Worm (Caenorhabditis elegans) whole organism, L4 larva: ENCODE data around the gene sfxn-1.1.

Source experiments
- D1046.2 ChIP-seq: fragments of 200-800 bp; sonication (Bioruptor generic); IDR thresholded peaks from 2 replicates; pipeline ENCODE4 v1.3.6; 2022; ENCODE audit warnings: missing genetic modification characterization, missing compliant biosample characterization
- F37D6.2 ChIP-seq: sonication (generic microtip); optimal IDR thresholded peaks from 2 replicates; lab custom pipeline; 2016; ENCODE audit warnings: mild to moderate bottlenecking, missing genetic modification characterization, missing compliant biosample characterization
- F44E2.7 ChIP-seq: fragments of 200-800 bp; sonication (Bioruptor generic); IDR thresholded peaks from 2 replicates; pipeline ENCODE4 v2.1.2; 2022; ENCODE audit warnings: missing genetic modification characterization, missing compliant biosample characterization
- R02D3.7 ChIP-seq: fragments of 150-350 bp; sonication (generic microtip); optimal IDR thresholded peaks from 3 replicates; lab custom pipeline; 2014; ENCODE audit warnings: missing biosample characterization, missing genetic modification characterization
- T20F7.1 ChIP-seq: fragments of 200-800 bp; sonication (Bioruptor generic); optimal IDR thresholded peaks from 2 replicates; lab custom pipeline; 2018; ENCODE audit warnings: mild to moderate bottlenecking, missing genetic modification characterization, missing compliant biosample characterization
- Y105C5A.15 ChIP-seq: fragments of 200-800 bp; sonication (Bioruptor generic); IDR thresholded peaks from 2 replicates; pipeline ENCODE4 v1.3.6; 2022; ENCODE audit warnings: missing genetic modification characterization, missing compliant biosample characterization
- Y5F2A.4 ChIP-seq: fragments of 200-800 bp; sonication (Bioruptor generic); optimal IDR thresholded peaks from 2 replicates; lab custom pipeline; 2018; ENCODE audit warnings: mild to moderate bottlenecking, missing genetic modification characterization, missing compliant biosample characterization
- Y75B8A.6 ChIP-seq: fragments of 200-800 bp; sonication (Bioruptor generic); IDR thresholded peaks from 2 replicates; pipeline ENCODE4 v1.3.6; 2022; ENCODE audit warnings: missing genetic modification reagents, missing genetic modification characterization, missing compliant biosample characterization
- arid-1 ChIP-seq: fragments of 200-800 bp; sonication (Bioruptor generic); conservative IDR thresholded peaks from 2 replicates; pipeline ENCODE4 v1.3.6; 2022; ENCODE audit warnings: missing genetic modification reagents, missing genetic modification characterization, missing compliant biosample characterization
- ceh-20 ChIP-seq: fragments of 200-800 bp; sonication (Bioruptor generic); IDR thresholded peaks from 2 replicates; pipeline ENCODE4 v1.3.6; 2022; ENCODE audit warnings: missing genetic modification reagents, missing genetic modification characterization, missing compliant biosample characterization
- ceh-62 ChIP-seq: sonication (generic microtip); optimal IDR thresholded peaks from 2 replicates; lab custom pipeline; 2017; ENCODE audit warnings: missing biosample characterization, missing genetic modification characterization
- ceh-82 ChIP-seq: sonication (generic microtip); optimal IDR thresholded peaks from 2 replicates; lab custom pipeline; 2017; ENCODE audit warnings: missing biosample characterization, missing genetic modification characterization
- ces-1 ChIP-seq: fragments of 150-350 bp; sonication (generic microtip); optimal IDR thresholded peaks from 4 replicates; lab custom pipeline; 2014; ENCODE audit warnings: missing biosample characterization, missing genetic modification reagents, missing genetic modification characterization
- daf-19 ChIP-seq: fragments of 200-800 bp; sonication (Bioruptor generic); conservative IDR thresholded peaks from 2 replicates; pipeline ENCODE4 v1.3.6; 2022; ENCODE audit warnings: missing genetic modification characterization, missing compliant biosample characterization
- dmd-9 ChIP-seq: fragments of 200-800 bp; sonication (Bioruptor generic); IDR thresholded peaks from 2 replicates; pipeline ENCODE4 v1.3.6; 2022; ENCODE audit warnings: missing genetic modification reagents, missing genetic modification characterization, missing compliant biosample characterization
- duxl-1 ChIP-seq: sonication (generic microtip); optimal IDR thresholded peaks from 2 replicates; lab custom pipeline; 2016; ENCODE audit warnings: mild to moderate bottlenecking, missing genetic modification characterization, moderate library complexity, missing compliant biosample characterization; ENCODE audit not compliant: poor library complexity
- egl-27 ChIP-seq: sonication (generic microtip); optimal IDR thresholded peaks from 3 replicates; lab custom pipeline; 2017; ENCODE audit warnings: missing biosample characterization, missing genetic modification reagents, missing genetic modification characterization
- egl-43 ChIP-seq: fragments of 200-800 bp; sonication (Bioruptor generic); IDR thresholded peaks from 2 replicates; pipeline ENCODE4 v1.3.6; 2022; ENCODE audit warnings: missing genetic modification reagents, missing genetic modification characterization, missing compliant biosample characterization
- fkh-10 ChIP-seq: fragments of 150-350 bp; optimal IDR thresholded peaks from 2 replicates; lab custom pipeline; 2014; ENCODE audit warnings: missing biosample characterization, missing genetic modification reagents, missing genetic modification characterization
- gei-8 ChIP-seq: fragments of 200-800 bp; sonication (Bioruptor generic); optimal IDR thresholded peaks from 2 replicates; lab custom pipeline; 2018; ENCODE audit warnings: mild to moderate bottlenecking, missing genetic modification characterization, missing compliant biosample characterization
- hlh-11 ChIP-seq: fragments of 200-800 bp; sonication (Bioruptor generic); optimal IDR thresholded peaks from 2 replicates; lab custom pipeline; 2018; ENCODE audit warnings: mild to moderate bottlenecking, missing genetic modification characterization, missing compliant biosample characterization
- hmg-1.1 ChIP-seq: fragments of 200-800 bp; sonication (Bioruptor generic); IDR thresholded peaks from 2 replicates; pipeline ENCODE4 v1.3.6; 2022; ENCODE audit warnings: missing genetic modification reagents, missing genetic modification characterization, missing compliant biosample characterization
- jun-1 ChIP-seq: fragments of 150-350 bp; optimal IDR thresholded peaks from 2 replicates; lab custom pipeline; 2014; ENCODE audit warnings: missing biosample characterization, missing genetic modification reagents, missing genetic modification characterization
- lin-13 ChIP-seq: fragments of 150-350 bp; optimal IDR thresholded peaks from 2 replicates; lab custom pipeline; 2014; ENCODE audit warnings: missing biosample characterization, missing genetic modification reagents, missing genetic modification characterization
- lin-29 ChIP-seq: fragments of 200-800 bp; sonication (Bioruptor generic); IDR thresholded peaks from 2 replicates; pipeline ENCODE4 v1.3.6; 2022; ENCODE audit warnings: missing genetic modification reagents, missing genetic modification characterization, missing compliant biosample characterization
- lin-39 ChIP-seq: fragments of 150-350 bp; optimal IDR thresholded peaks from 2 replicates; lab custom pipeline; 2014; ENCODE audit warnings: missing biosample characterization, missing genetic modification reagents, missing genetic modification characterization
- madf-9 ChIP-seq: fragments of 200-800 bp; sonication (Bioruptor generic); conservative IDR thresholded peaks from 2 replicates; pipeline ENCODE4 v1.3.6; 2022; ENCODE audit warnings: missing genetic modification reagents, missing genetic modification characterization, missing compliant biosample characterization
- mep-1 ChIP-seq: fragments of 150-350 bp; sonication (generic microtip); optimal IDR thresholded peaks from 3 replicates; lab custom pipeline; 2014; ENCODE audit warnings: missing biosample characterization, missing genetic modification characterization
- mxl-2 ChIP-seq: fragments of 200-800 bp; sonication (Bioruptor generic); conservative IDR thresholded peaks from 2 replicates; pipeline ENCODE4 v1.3.6; 2022; ENCODE audit warnings: missing genetic modification reagents, missing genetic modification characterization, missing compliant biosample characterization
- mxl-3 ChIP-seq: fragments of 200-800 bp; sonication (Bioruptor generic); optimal IDR thresholded peaks from 2 replicates; lab custom pipeline; 2018; ENCODE audit warnings: mild to moderate bottlenecking, missing genetic modification characterization, missing compliant biosample characterization
- nhr-10 ChIP-seq: fragments of 150-350 bp; optimal IDR thresholded peaks from 2 replicates; lab custom pipeline; 2014; ENCODE audit warnings: missing biosample characterization, missing genetic modification characterization
- nhr-102 ChIP-seq: sonication (generic microtip); optimal IDR thresholded peaks from 2 replicates; lab custom pipeline; 2016; ENCODE audit warnings: mild to moderate bottlenecking, missing genetic modification characterization, moderate library complexity, missing compliant biosample characterization
- nhr-111 ChIP-seq: fragments of 200-800 bp; sonication (Bioruptor generic); optimal IDR thresholded peaks from 2 replicates; lab custom pipeline; 2018; ENCODE audit warnings: mild to moderate bottlenecking, missing genetic modification characterization, missing compliant biosample characterization
- nhr-237 ChIP-seq: sonication (generic microtip); optimal IDR thresholded peaks from 2 replicates; lab custom pipeline; 2017; ENCODE audit warnings: missing biosample characterization, missing genetic modification characterization
- nhr-28 ChIP-seq: fragments of 150-350 bp; optimal IDR thresholded peaks from 2 replicates; lab custom pipeline; 2014; ENCODE audit warnings: missing biosample characterization, missing genetic modification characterization
- nhr-6 ChIP-seq: fragments of 150-350 bp; optimal IDR thresholded peaks from 2 replicates; lab custom pipeline; 2014; ENCODE audit warnings: missing biosample characterization, missing genetic modification characterization
- nhr-76 ChIP-seq: fragments of 150-350 bp; optimal IDR thresholded peaks from 2 replicates; lab custom pipeline; 2014; ENCODE audit warnings: missing biosample characterization, missing genetic modification characterization
- php-3 ChIP-seq: fragments of 200-800 bp; sonication (Bioruptor generic); IDR thresholded peaks from 2 replicates; pipeline ENCODE4 v1.3.6; 2022; ENCODE audit warnings: missing genetic modification reagents, missing genetic modification characterization, missing compliant biosample characterization
- pqm-1 ChIP-seq: sonication (generic microtip); optimal IDR thresholded peaks from 2 replicates; lab custom pipeline; 2017; ENCODE audit warnings: missing biosample characterization, missing genetic modification characterization
- rbr-2 ChIP-seq: sonication (generic microtip); optimal IDR thresholded peaks from 2 replicates; lab custom pipeline; 2016; ENCODE audit warnings: missing genotype, missing genetic modification characterization, missing compliant biosample characterization
- saeg-2 ChIP-seq: fragments of 200-800 bp; sonication (Bioruptor generic); IDR thresholded peaks from 2 replicates; pipeline ENCODE4 v1.3.6; 2022; ENCODE audit warnings: missing genetic modification reagents, missing genetic modification characterization, missing compliant biosample characterization
- sdz-12 ChIP-seq: fragments of 200-800 bp; sonication (Bioruptor generic); optimal IDR thresholded peaks from 2 replicates; lab custom pipeline; 2018; ENCODE audit warnings: mild to moderate bottlenecking, missing genetic modification characterization, missing compliant biosample characterization
- spr-3 ChIP-seq: fragments of 200-800 bp; sonication (Bioruptor generic); optimal IDR thresholded peaks from 2 replicates; lab custom pipeline; 2018; ENCODE audit warnings: mild to moderate bottlenecking, missing genetic modification characterization, missing compliant biosample characterization
- tag-97 ChIP-seq: fragments of 200-800 bp; sonication (Bioruptor generic); IDR thresholded peaks from 2 replicates; pipeline ENCODE4 v1.3.6; 2022; ENCODE audit warnings: missing genetic modification characterization, missing compliant biosample characterization
- tra-1 ChIP-seq: fragments of 200-800 bp; sonication (Bioruptor generic); IDR thresholded peaks from 2 replicates; pipeline ENCODE4 v1.3.6; 2022; ENCODE audit warnings: missing genetic modification reagents, missing genetic modification characterization, missing compliant biosample characterization
- unc-62 ChIP-seq, 3 experiments: fragments of 150-350 bp in 1 of 3; sonication (generic microtip); optimal IDR thresholded peaks in 2 of 3; peaks in 1 of 3; 1 replicate in 1 of 3; 2 replicates in 2 of 3; lab custom pipeline; 2014 to 2017; ENCODE audit warnings: missing biosample characterization in 3 of 3, missing genetic modification characterization in 3 of 3, missing genetic modification reagents in 3 of 3, missing genotype in 1 of 3
- vab-7 ChIP-seq: fragments of 200-800 bp; sonication (Bioruptor generic); IDR thresholded peaks from 2 replicates; pipeline ENCODE4 v1.3.6; 2022; ENCODE audit warnings: missing genetic modification reagents, missing genetic modification characterization, missing compliant biosample characterization
- zag-1 ChIP-seq: fragments of 150-350 bp; optimal IDR thresholded peaks from 2 replicates; lab custom pipeline; 2014; ENCODE audit warnings: missing biosample characterization, missing genetic modification characterization
- zfp-2 ChIP-seq: sonication (generic microtip); optimal IDR thresholded peaks from 2 replicates; lab custom pipeline; 2016; ENCODE audit warnings: mild to moderate bottlenecking, missing genetic modification characterization, missing compliant biosample characterization
- ztf-7 ChIP-seq: fragments of 150-350 bp; optimal IDR thresholded peaks from 2 replicates; lab custom pipeline; 2014; ENCODE audit warnings: missing biosample characterization, missing genetic modification characterization

Gene sfxn-1.1

ce11 chrII:9487337-9487950 lies 31.2 kb downstream of the sfxn-1.1 start, which contains the start of gene T19H5.4 (continued):
- peak; percentile 96 for TF ChIP-seq mxl-3
- TF ChIP-seq nhr-111 (GFP tag; lab: Kevin White, UChicago), result no peak
- TF ChIP-seq mxl-2 (GFP tag; lab: Robert Waterston, UW), result no peak
- peak; percentile 40 for TF ChIP-seq rbr-2 (tag; lab: Kevin White, UChicago)
- peak; percentile 67 for TF ChIP-seq mep-1 (tag; lab: Kevin White, UChicago)
- 0 out of 2 replicates have a peak, but pooled peaks have one; percentile 37 for TF ChIP-seq vab-7 (GFP tag; lab: Robert Waterston, UW)
- no peak for TF ChIP-seq nhr-76 (tag; lab: Kevin White, UChicago)
- no peak for TF ChIP-seq nhr-237 (tag; lab: Kevin White, UChicago)
- TF ChIP-seq hlh-11 (tag; lab: Kevin White, UChicago), result peak; percentile 96
- peak; percentile 42 for TF ChIP-seq gei-8
- peak; percentile 53; the same call in 1 of the 2 replicates for TF ChIP-seq Y75B8A.6
- peak; percentile 41 for TF ChIP-seq pqm-1 (tag; lab: Kevin White, UChicago)
- no peak for TF ChIP-seq arid-1 (GFP tag; lab: Robert Waterston, UW)
- TF ChIP-seq lin-13 (GFP tag; lab: Kevin White, UChicago), result peak; percentile 16
- TF ChIP-seq Y5F2A.4 (GFP tag; lab: Kevin White, UChicago), result no peak
- no peak for TF ChIP-seq zag-1
- TF ChIP-seq F37D6.2 (tag; lab: Kevin White, UChicago), result no peak
- peak; percentile 38; the same call in 1 of the 2 replicates for TF ChIP-seq php-3 (GFP tag; lab: Robert Waterston, UW)
- TF ChIP-seq fkh-10 (GFP tag; lab: Kevin White, UChicago), result no peak
- no peak for TF ChIP-seq ces-1 (GFP tag; lab: Kevin White, UChicago)
- no peak for TF ChIP-seq sdz-12 (GFP tag; lab: Kevin White, UChicago)
- TF ChIP-seq Y105C5A.15 (GFP tag; lab: Robert Waterston, UW), result no peak
- no peak for TF ChIP-seq zfp-2 (tag; lab: Kevin White, UChicago)
- no peak for TF ChIP-seq ceh-62 (tag; lab: Kevin White, UChicago)
- no peak for TF ChIP-seq dmd-9 (GFP tag; lab: Robert Waterston, UW)
- no peak for TF ChIP-seq jun-1 (tag; lab: Kevin White, UChicago)
- peak; percentile 24 for TF ChIP-seq duxl-1 (tag; lab: Kevin White, UChicago)
- no peak for TF ChIP-seq tag-97 (GFP tag; lab: Robert Waterston, UW)
- 0 out of 2 replicates have a peak, but pooled peaks have one; percentile 19 for TF ChIP-seq egl-43 (GFP tag; lab: Robert Waterston, UW)
- TF ChIP-seq D1046.2 (GFP tag; lab: Robert Waterston, UW), result no peak
- TF ChIP-seq ztf-7 (tag; lab: Kevin White, UChicago), result no peak
- TF ChIP-seq nhr-10 (tag; lab: Kevin White, UChicago), result no peak
- peak; percentile 46; the same call in 1 of the 2 replicates for TF ChIP-seq tra-1
- 0 out of 2 replicates have a peak, but pooled peaks have one; percentile 32 for TF ChIP-seq saeg-2 (GFP tag; lab: Robert Waterston, UW)
- no peak for TF ChIP-seq ceh-82
- no peak for TF ChIP-seq T20F7.1 (GFP tag; lab: Kevin White, UChicago)
- TF ChIP-seq R02D3.7 (tag; lab: Kevin White, UChicago), result no peak
- peak; percentile 75; the same call in 1 of the 2 replicates for TF ChIP-seq hmg-1.1
- peak; percentile 78 for TF ChIP-seq nhr-28 (tag; lab: Kevin White, UChicago)
- TF ChIP-seq ceh-20 (GFP tag; lab: Robert Waterston, UW), result peak; percentile 65; the same call in 1 of the 2 replicates
- TF ChIP-seq madf-9, result peak; percentile 38; the same call in 1 of the 2 replicates
- no peak for TF ChIP-seq F44E2.7 (GFP tag; lab: Robert Waterston, UW)
- TF ChIP-seq lin-29 (GFP tag; lab: Robert Waterston, UW), result no peak
- TF ChIP-seq unc-62 (GFP tag; optimal IDR thresholded peaks at IDR 0.05 in 1 of 2; lab: Kevin White, UChicago), result peak in 1 of 2 experiments; percentile 74
- no peak for TF ChIP-seq unc-62 (tag; optimal IDR thresholded peaks at IDR 0.05; lab: Kevin White, UChicago)
- no peak for TF ChIP-seq egl-27 (tag; lab: Kevin White, UChicago)
- TF ChIP-seq nhr-102, result no peak
- TF ChIP-seq nhr-6, result no peak
- TF ChIP-seq spr-3 (GFP tag; lab: Kevin White, UChicago), result no peak
- TF ChIP-seq lin-39 (tag; lab: Kevin White, UChicago), result no peak
- TF ChIP-seq daf-19 (GFP tag; lab: Robert Waterston, UW), result no peak
